Fruit fly (Drosophila melanogaster): ENCODE measurements around the gene CG42704.
A peak's percentile ranks its signal among the peaks of the same experiment; 100 is the strongest.

The CG42704 gene

dm6 chrX:7451909-7452308 is 39.4 kb downstream of the CG42704 start, which contains the start of gene CG11368:
Gene CG11368 (plus strand): TSS chrX:7452209.
- TF ChIP-seq fd3F (GFP tag; optimal IDR thresholded peaks at IDR 0.05) (no peak), CG1602 (GFP tag; optimal IDR thresholded peaks at IDR 0.05) (no peak), amos (GFP tag; IDR thresholded peaks at IDR 0.05; ENCODE audit: partially characterized antibody) (no peak), CG3163 (GFP tag; optimal IDR thresholded peaks at IDR 0.05) (no peak)

- TF ChIP-seq CG1647 (GFP tag; optimal IDR thresholded peaks at IDR 0.05) (no peak), ranshi (GFP tag; IDR thresholded peaks at IDR 0.05) (no peak), CG11695 (GFP tag; IDR thresholded peaks at IDR 0.05) (no peak), CG9609 (GFP tag; optimal IDR thresholded peaks at IDR 0.05) (no peak), CG7839 (tag; optimal IDR thresholded peaks at IDR 0.05) (no peak), knrl (GFP tag; IDR thresholded peaks at IDR 0.05; ENCODE audit: partially characterized antibody) (no peak), Myb (GFP tag; optimal IDR thresholded peaks at IDR 0.05) (no peak), bsh (GFP tag; optimal IDR thresholded peaks at IDR 0.05) (no peak)
These were observed 40.8 kb downstream of the CG42704 start, which contains the start of gene CG43198 for dm6 chrX:7453236-7453635. Gene CG43198 (minus strand): TSS chrX:7453336.

dm6 chrX:7462089-7462488 is 49.6 kb downstream of the CG42704 start:
- TF ChIP-seq Ets65A (GFP tag) (peak; percentile 11), CG8281 (tag; optimal IDR thresholded peaks at IDR 0.05) (peak; percentile 91), CG8944 (GFP tag; optimal IDR thresholded peaks at IDR 0.05) (no peak), sens (GFP tag) (peak; percentile 13), CG10267 (tag; optimal IDR thresholded peaks at IDR 0.05) (no peak)
